Worm (Caenorhabditis elegans) whole organism, young adult: Measurements from ENCODE around the gene unc-7.
A peak's percentile ranks its signal among the peaks of the same experiment; 100 is the strongest.

Experiments used
- B0035.1 ChIP-seq: sonication (generic microtip); optimal IDR thresholded peaks from 2 replicates; lab custom pipeline; 2016; ENCODE audit warnings: missing genetic modification characterization, mild to moderate bottlenecking, missing compliant biosample characterization, missing genotype, missing genetic modification reagents
- B0336.3 ChIP-seq: fragments of 200-800 bp; sonication (Bioruptor generic); IDR thresholded peaks from 2 replicates; pipeline ENCODE4 v1.3.6; 2022; ENCODE audit warnings: missing genetic modification characterization, missing compliant biosample characterization
- F22D6.2 ChIP-seq: sonication (generic microtip); optimal IDR thresholded peaks from 2 replicates; lab custom pipeline; 2016; ENCODE audit warnings: mild to moderate bottlenecking, missing genetic modification characterization, missing compliant biosample characterization
- F23B12.7 ChIP-seq: sonication (generic microtip); optimal IDR thresholded peaks from 2 replicates; lab custom pipeline; 2017; ENCODE audit warnings: missing genetic modification characterization, mild to moderate bottlenecking, missing compliant biosample characterization, antibody characterized with exemption, moderate library complexity; ENCODE audit not compliant: insufficient read depth
- F33H1.4 ChIP-seq: fragments of 200-800 bp; sonication (Bioruptor generic); IDR thresholded peaks from 2 replicates; pipeline ENCODE4 v1.3.6; 2022; ENCODE audit warnings: missing genetic modification reagents, missing genetic modification characterization, missing compliant biosample characterization
- akir-1 ChIP-seq: fragments of 200-800 bp; sonication (Bioruptor generic); optimal IDR thresholded peaks from 2 replicates; lab custom pipeline; 2018; ENCODE audit warnings: mild to moderate bottlenecking, missing genetic modification characterization, moderate library complexity, missing compliant biosample characterization
- ama-1 ChIP-seq, 3 experiments: fragments of 150-350 bp in 1 of 3; sonication (generic microtip) in 2 of 3; optimal IDR thresholded peaks; 2 replicates each; lab custom pipeline; 2014 to 2018; ENCODE audit warnings: missing biosample characterization in 2 of 3, missing genetic modification characterization in 2 of 3, missing genetic modification reagents in 2 of 3
- cebp-1 ChIP-seq, 2 experiments: fragments of 200-800 bp in 1 of 2; sonication (Bioruptor generic) in 1 of 2; sonication (generic microtip) in 1 of 2; IDR thresholded peaks in 1 of 2; optimal IDR thresholded peaks in 1 of 2; 2 replicates each; pipeline versions ENCODE4 v1.3.6 to Lab custom; 2017 to 2022; ENCODE audit warnings: missing compliant biosample characterization in 2 of 2, missing genetic modification characterization in 2 of 2, mild to moderate bottlenecking in 1 of 2, missing genetic modification reagents in 1 of 2, moderate library complexity in 1 of 2
- ceh-58 ChIP-seq: fragments of 200-800 bp; sonication (Bioruptor generic); IDR thresholded peaks from 2 replicates; pipeline ENCODE4 v1.3.6; 2022; ENCODE audit warnings: missing genetic modification characterization, missing compliant biosample characterization
- die-1 ChIP-seq: sonication (generic microtip); optimal IDR thresholded peaks from 2 replicates; lab custom pipeline; 2016; ENCODE audit warnings: missing genotype, mild to moderate bottlenecking, missing genetic modification characterization, missing compliant biosample characterization
- dpff-1 ChIP-seq: sonication (generic microtip); optimal IDR thresholded peaks from 2 replicates; lab custom pipeline; 2017; ENCODE audit warnings: mild to moderate bottlenecking, missing genetic modification characterization, missing compliant biosample characterization
- dpl-1 ChIP-seq: fragments of 150-350 bp; optimal IDR thresholded peaks from 2 replicates; lab custom pipeline; 2014; ENCODE audit warnings: missing biosample characterization, missing genetic modification reagents, missing genetic modification characterization
- egl-18 ChIP-seq: fragments of 200-800 bp; sonication (Bioruptor generic); IDR thresholded peaks from 2 replicates; pipeline ENCODE4 v1.3.6; 2022; ENCODE audit warnings: missing genetic modification reagents, missing genetic modification characterization, missing compliant biosample characterization
- egrh-3 ChIP-seq: fragments of 200-800 bp; sonication (Bioruptor generic); IDR thresholded peaks from 2 replicates; pipeline ENCODE4 v1.3.6; 2022; ENCODE audit warnings: missing genetic modification reagents, missing genetic modification characterization, missing compliant biosample characterization
- ekl-4 ChIP-seq: fragments of 200-800 bp; sonication (Bioruptor generic); IDR thresholded peaks from 2 replicates; pipeline ENCODE4 v1.3.6; 2022; ENCODE audit warnings: missing genetic modification reagents, missing genetic modification characterization, missing compliant biosample characterization
- hmg-1.2 ChIP-seq: fragments of 200-800 bp; sonication (Bioruptor generic); IDR thresholded peaks from 2 replicates; pipeline ENCODE4 v1.3.6; 2022; ENCODE audit warnings: missing genetic modification reagents, missing genetic modification characterization, missing compliant biosample characterization
- hmg-20 ChIP-seq: fragments of 200-800 bp; sonication (Bioruptor generic); IDR thresholded peaks from 2 replicates; pipeline ENCODE4 v1.3.6; 2022; ENCODE audit warnings: missing genetic modification reagents, missing genetic modification characterization, missing compliant biosample characterization
- let-607 ChIP-seq, 2 experiments: fragments of 200-800 bp in 1 of 2; sonication (Bioruptor generic) in 1 of 2; sonication (generic microtip) in 1 of 2; optimal IDR thresholded peaks; 2 replicates each; lab custom pipeline; 2016 to 2018; ENCODE audit warnings: mild to moderate bottlenecking in 2 of 2, missing compliant biosample characterization in 2 of 2, missing genetic modification characterization in 2 of 2, moderate library complexity in 2 of 2, missing genotype in 1 of 2
- lsl-1 ChIP-seq: fragments of 200-800 bp; sonication (Bioruptor generic); optimal IDR thresholded peaks from 2 replicates; lab custom pipeline; 2018; ENCODE audit warnings: mild to moderate bottlenecking, missing genetic modification characterization, moderate library complexity, missing compliant biosample characterization
- madf-10 ChIP-seq: sonication (generic microtip); optimal IDR thresholded peaks from 2 replicates; lab custom pipeline; 2016; ENCODE audit warnings: mild to moderate bottlenecking, missing genetic modification characterization, missing compliant biosample characterization
- madf-6 ChIP-seq: fragments of 200-800 bp; sonication (Bioruptor generic); IDR thresholded peaks from 2 replicates; pipeline ENCODE4 v1.3.6; 2022; ENCODE audit warnings: missing genetic modification reagents, missing genetic modification characterization, missing compliant biosample characterization
- mes-4 ChIP-seq: sonication (generic microtip); optimal IDR thresholded peaks from 2 replicates; lab custom pipeline; 2016; ENCODE audit warnings: missing genotype, missing genetic modification characterization, missing compliant biosample characterization
- nhr-90 ChIP-seq: sonication (generic microtip); optimal IDR thresholded peaks from 2 replicates; lab custom pipeline; 2016; ENCODE audit warnings: missing genotype, mild to moderate bottlenecking, missing genetic modification characterization, missing compliant biosample characterization
- rec-8 ChIP-seq, 2 experiments: sonication (generic microtip); optimal IDR thresholded peaks; 2 replicates each; lab custom pipeline; 2016; ENCODE audit warnings: mild to moderate bottlenecking in 2 of 2, missing genetic modification characterization in 2 of 2, missing genetic modification reagents in 2 of 2, missing genotype in 2 of 2, missing biosample characterization in 1 of 2, missing compliant biosample characterization in 1 of 2, moderate library complexity in 1 of 2
- rpc-1 ChIP-seq, 2 experiments: fragments of 150-350 bp in 1 of 2; sonication (generic microtip) in 1 of 2; optimal IDR thresholded peaks; 2 replicates each; lab custom pipeline; 2014 to 2018; ENCODE audit warnings: missing biosample characterization in 1 of 2, missing genetic modification characterization in 1 of 2, missing genetic modification reagents in 1 of 2, missing genotype in 1 of 2
- sea-2 ChIP-seq: fragments of 200-800 bp; sonication (Bioruptor generic); IDR thresholded peaks from 2 replicates; pipeline ENCODE4 v1.3.6; 2022; ENCODE audit warnings: missing genetic modification characterization, missing compliant biosample characterization
- snpc-1.3 ChIP-seq: sonication (generic microtip); optimal IDR thresholded peaks from 2 replicates; lab custom pipeline; 2017; ENCODE audit warnings: missing genetic modification characterization, mild to moderate bottlenecking, missing compliant biosample characterization, antibody characterized with exemption, moderate library complexity, missing genotype, missing genetic modification reagents; ENCODE audit not compliant: insufficient read depth
- snpc-3.4 ChIP-seq: sonication (generic microtip); optimal IDR thresholded peaks from 2 replicates; lab custom pipeline; 2017; ENCODE audit warnings: missing genetic modification characterization, mild to moderate bottlenecking, missing compliant biosample characterization, antibody characterized with exemption, moderate library complexity, missing genotype, missing genetic modification reagents
- snpc-4 ChIP-seq, 5 experiments: fragments of 150-350 bp in 1 of 5; sonication (generic microtip) in 4 of 5; optimal IDR thresholded peaks; 2 replicates each; lab custom pipeline; 2014 to 2018; ENCODE audit warnings: missing genetic modification characterization in 5 of 5, missing biosample characterization in 3 of 5, antibody characterized with exemption in 2 of 5, mild to moderate bottlenecking in 2 of 5, missing compliant biosample characterization in 2 of 5, missing genotype in 2 of 5, moderate library complexity in 2 of 5, missing genetic modification reagents in 1 of 5
- somi-1 ChIP-seq: fragments of 200-800 bp; sonication (Bioruptor generic); optimal IDR thresholded peaks from 2 replicates; lab custom pipeline; 2018; ENCODE audit warnings: mild to moderate bottlenecking, missing genetic modification characterization, missing compliant biosample characterization
- tlf-1 ChIP-seq: fragments of 200-800 bp; sonication (Bioruptor generic); optimal IDR thresholded peaks from 2 replicates; lab custom pipeline; 2018; ENCODE audit warnings: mild to moderate bottlenecking, missing genetic modification characterization, missing compliant biosample characterization
- unc-62 ChIP-seq: fragments of 150-350 bp; optimal IDR thresholded peaks from 2 replicates; lab custom pipeline; 2014; ENCODE audit warnings: missing biosample characterization, missing genetic modification reagents, missing genetic modification characterization
- xnd-1 ChIP-seq: sonication (generic microtip); optimal IDR thresholded peaks from 2 replicates; lab custom pipeline; 2016; ENCODE audit warnings: missing genotype, missing genetic modification reagents, missing genetic modification characterization, missing compliant biosample characterization
- zfh-2 ChIP-seq: fragments of 200-800 bp; sonication (Bioruptor generic); conservative IDR thresholded peaks from 2 replicates; pipeline ENCODE4 v1.3.6; 2022; ENCODE audit warnings: missing genetic modification reagents, missing genetic modification characterization, missing compliant biosample characterization
- ztf-18 ChIP-seq: sonication (generic microtip); optimal IDR thresholded peaks from 2 replicates; lab custom pipeline; 2016; ENCODE audit warnings: missing genotype, mild to moderate bottlenecking, missing genetic modification characterization, missing compliant biosample characterization

The unc-7 gene

ce11 chrX:15146415-15147210 lies 927 bp downstream of the unc-7 start (continued):
- no peak for TF ChIP-seq dpff-1
- TF ChIP-seq cebp-1 (GFP tag; IDR thresholded peaks at IDR 0.05; lab: Robert Waterston, UW): no peak
- TF ChIP-seq cebp-1 (tag; optimal IDR thresholded peaks at IDR 0.05; lab: Kevin White, UChicago): no peak
- TF ChIP-seq snpc-3.4: peak; percentile 86
- no peak for TF ChIP-seq akir-1
- no peak for TF ChIP-seq ama-1 (optimal IDR thresholded peaks at IDR 0.05; lab: Kevin White, UChicago)
- TF ChIP-seq ama-1 (GFP tag; optimal IDR thresholded peaks at IDR 0.05; lab: Kevin White, UChicago): peak in 1 of 2 experiments; percentile 68
- 0 out of 2 replicates have a peak, but pooled peaks have one; percentile 34 for TF ChIP-seq hmg-20 (GFP tag; lab: Robert Waterston, UW)
- TF ChIP-seq mes-4 (tag; lab: Kevin White, UChicago): no peak
- TF ChIP-seq snpc-4 (GFP tag; optimal IDR thresholded peaks at IDR 0.05; lab: Kevin White, UChicago): peak; percentile 71
- peak in 2 of 4 experiments; percentile 27 to 81 for TF ChIP-seq snpc-4 (tag; optimal IDR thresholded peaks at IDR 0.05; lab: Kevin White, UChicago)

DNA sequence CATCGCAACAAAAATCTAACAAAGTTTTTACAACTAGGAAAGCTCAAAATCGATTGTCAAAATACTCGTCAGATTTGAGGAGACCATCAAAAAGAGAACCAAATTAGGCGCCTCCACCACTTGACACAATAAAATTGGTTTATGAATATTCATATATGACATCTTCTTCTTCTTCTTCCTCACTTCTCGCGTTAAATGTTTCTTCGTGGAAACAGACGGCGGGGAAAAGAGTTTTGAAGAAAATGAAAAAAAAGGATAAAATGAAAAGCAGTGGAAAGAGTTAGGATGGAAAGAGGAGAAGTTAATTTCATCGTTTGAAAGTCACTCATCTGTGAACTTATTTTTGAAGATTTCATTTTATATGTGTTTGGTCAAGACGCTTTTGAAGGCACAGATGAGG lies 12.6 kb downstream of the unc-7 start:
- TF ChIP-seq B0035.1 (tag; lab: Kevin White, UChicago): no peak

- TF ChIP-seq let-607 (tag; optimal IDR thresholded peaks at IDR 0.05; lab: Kevin White, UChicago) (no peak), nhr-90 (tag; lab: Kevin White, UChicago) (no peak), F22D6.2 (tag; lab: Kevin White, UChicago) (no peak), ekl-4 (GFP tag; lab: Robert Waterston, UW) (no peak), F23B12.7 (tag; lab: Kevin White, UChicago) (no peak), sea-2 (GFP tag; lab: Robert Waterston, UW) (no peak), B0035.1 (tag; lab: Kevin White, UChicago) (no peak), rpc-1 (optimal IDR thresholded peaks at IDR 0.05; lab: Kevin White, UChicago) (no peak), rpc-1 (tag; optimal IDR thresholded peaks at IDR 0.05; lab: Kevin White, UChicago) (no peak), snpc-1.3 (no peak), xnd-1 (no peak), dpl-1 (GFP tag; lab: Kevin White, UChicago) (no peak), ztf-18 (tag; lab: Kevin White, UChicago) (no peak), die-1 (tag; lab: Kevin White, UChicago) (no peak), B0336.3 (GFP tag; lab: Robert Waterston, UW) (no peak), tlf-1 (GFP tag; lab: Kevin White, UChicago) (no peak), madf-6 (GFP tag; lab: Robert Waterston, UW) (no peak)
These were observed 14.4 kb downstream of the unc-7 start for ce11 chrX:15133180-15133579.

- peak; percentile 22; the same call in 1 of the 2 replicates for TF ChIP-seq egrh-3
- peak; percentile 53; the same call in 1 of the 2 replicates for TF ChIP-seq zfh-2 (GFP tag; lab: Robert Waterston, UW)
- TF ChIP-seq F33H1.4: no peak
- TF ChIP-seq B0336.3 (GFP tag; lab: Robert Waterston, UW): no peak
- TF ChIP-seq somi-1 (GFP tag; lab: Kevin White, UChicago): no peak
These were observed 15.5 kb downstream of the unc-7 start for ce11 chrX:15132073-15132472.

DNA sequence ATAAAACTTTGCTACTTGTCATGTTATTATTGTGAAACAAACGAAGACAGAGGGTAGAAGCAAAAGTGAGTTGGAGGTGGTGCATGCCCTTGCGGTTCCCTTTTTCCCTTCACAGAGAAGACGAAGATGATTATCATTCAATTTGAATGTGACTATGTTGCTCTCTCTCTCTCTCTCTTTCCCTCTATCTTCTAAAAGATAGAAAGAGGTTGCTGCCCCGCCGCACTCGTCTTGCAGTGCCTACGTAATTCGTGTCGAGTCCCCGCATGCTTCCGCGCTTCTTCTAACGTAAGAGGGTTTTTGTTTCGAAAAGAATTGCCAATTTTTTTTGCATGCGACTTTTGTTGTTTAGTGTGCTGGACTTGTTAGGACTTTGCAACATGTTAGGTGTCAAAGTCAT lies 19.4 kb downstream of the unc-7 start:
- no peak for TF ChIP-seq rec-8 (tag; optimal IDR thresholded peaks at IDR 0.05; lab: Kevin White, UChicago)
- no peak for TF ChIP-seq egl-18 (GFP tag; lab: Robert Waterston, UW)
- TF ChIP-seq ama-1 (optimal IDR thresholded peaks at IDR 0.05; lab: Kevin White, UChicago): no peak
- no peak for TF ChIP-seq ama-1 (GFP tag; optimal IDR thresholded peaks at IDR 0.05; lab: Kevin White, UChicago)
- TF ChIP-seq lsl-1 (GFP tag; lab: Kevin White, UChicago): no peak
- no peak for TF ChIP-seq unc-62 (GFP tag; lab: Kevin White, UChicago)
- no peak for TF ChIP-seq madf-10 (tag; lab: Kevin White, UChicago)
- no peak for TF ChIP-seq ceh-58 (GFP tag; lab: Robert Waterston, UW)
- no peak for TF ChIP-seq hmg-1.2 (GFP tag; lab: Robert Waterston, UW)
